Worm (Caenorhabditis elegans) whole organism, L1 larva: Measurements from ENCODE around the gene Y113G7A.22.

ENCODE experiments used
- F16B12.6 ChIP-seq: fragments of 150-350 bp; optimal IDR thresholded peaks from 2 replicates; lab custom pipeline; 2014; ENCODE audit warnings: missing biosample characterization, missing genetic modification characterization
- Y116A8C.19 ChIP-seq: sonication (generic microtip); optimal IDR thresholded peaks from 2 replicates; lab custom pipeline; 2016; ENCODE audit warnings: missing compliant biosample characterization, missing genetic modification characterization, borderline replicate concordance
- aha-1 ChIP-seq: fragments of 150-350 bp; optimal IDR thresholded peaks from 2 replicates; lab custom pipeline; 2014; ENCODE audit warnings: missing biosample characterization, missing genetic modification characterization
- alr-1 ChIP-seq: fragments of 200-800 bp; sonication (Bioruptor generic); optimal IDR thresholded peaks from 2 replicates; lab custom pipeline; 2018; ENCODE audit warnings: borderline replicate concordance, mild to moderate bottlenecking, missing genetic modification characterization, missing compliant biosample characterization
- ceh-63 ChIP-seq: fragments of 200-800 bp; sonication (Bioruptor generic); optimal IDR thresholded peaks from 2 replicates; lab custom pipeline; 2018; ENCODE audit warnings: mild to moderate bottlenecking, missing genetic modification characterization, missing compliant biosample characterization
- ceh-8 ChIP-seq: fragments of 200-800 bp; sonication (Bioruptor generic); optimal IDR thresholded peaks from 2 replicates; lab custom pipeline; 2018; ENCODE audit warnings: mild to moderate bottlenecking, missing genetic modification characterization, moderate library complexity, missing compliant biosample characterization
- ceh-82 ChIP-seq, 3 experiments: fragments of 150-350 bp in 1 of 3; sonication (generic microtip) in 2 of 3; optimal IDR thresholded peaks; 2 replicates each; lab custom pipeline; 2014 to 2017; ENCODE audit warnings: missing biosample characterization in 3 of 3, missing genetic modification characterization in 3 of 3
- efl-3 ChIP-seq: fragments of 200-800 bp; sonication (Bioruptor generic); optimal IDR thresholded peaks from 2 replicates; lab custom pipeline; 2018; ENCODE audit warnings: mild to moderate bottlenecking, missing genetic modification characterization, missing compliant biosample characterization
- elt-3 ChIP-seq, 6 experiments: fragments of 150-350 bp in 1 of 6; sonication (generic microtip); optimal IDR thresholded peaks; 2 replicates each; lab custom pipeline; 2017 to 2018; ENCODE audit warnings: missing biosample characterization in 6 of 6, missing genetic modification characterization in 6 of 6, inconsistent platforms in 1 of 6
- ets-5 ChIP-seq: fragments of 200-800 bp; sonication (Bioruptor generic); IDR thresholded peaks from 2 replicates; pipeline ENCODE4 v1.3.6; 2022; ENCODE audit warnings: missing genetic modification characterization, missing compliant biosample characterization
- fkh-10 ChIP-seq: sonication (generic microtip); optimal IDR thresholded peaks from 2 replicates; lab custom pipeline; 2017; ENCODE audit warnings: missing biosample characterization, missing genetic modification reagents, missing genetic modification characterization
- fkh-8 ChIP-seq: sonication (generic microtip); optimal IDR thresholded peaks from 2 replicates; lab custom pipeline; 2016; ENCODE audit warnings: mild to moderate bottlenecking, missing genetic modification characterization, missing compliant biosample characterization
- fos-1 ChIP-seq: fragments of 150-350 bp; optimal IDR thresholded peaks from 2 replicates; lab custom pipeline; 2014; ENCODE audit warnings: missing biosample characterization, missing genetic modification characterization
- lin-13 ChIP-seq: fragments of 150-350 bp; optimal IDR thresholded peaks from 2 replicates; lab custom pipeline; 2014; ENCODE audit warnings: missing biosample characterization, missing genetic modification reagents, missing genetic modification characterization
- lin-35 ChIP-seq, 2 experiments: fragments of 150-350 bp; optimal IDR thresholded peaks; 2 replicates each; lab custom pipeline; 2014; ENCODE audit warnings: missing biosample characterization in 2 of 2, missing genetic modification characterization in 2 of 2, missing genetic modification reagents in 2 of 2
- lsy-2 ChIP-seq, 2 experiments: fragments of 150-350 bp; optimal IDR thresholded peaks; 2 replicates each; lab custom pipeline; 2014; ENCODE audit warnings: missing biosample characterization in 2 of 2, missing genetic modification characterization in 2 of 2
- mef-2 ChIP-seq: fragments of 150-350 bp; optimal IDR thresholded peaks from 2 replicates; lab custom pipeline; 2014; ENCODE audit warnings: missing biosample characterization, missing genetic modification characterization
- mep-1 ChIP-seq: fragments of 150-350 bp; optimal IDR thresholded peaks from 2 replicates; lab custom pipeline; 2014; ENCODE audit warnings: missing biosample characterization, missing genetic modification characterization
- nhr-12 ChIP-seq: sonication (generic microtip); optimal IDR thresholded peaks from 2 replicates; lab custom pipeline; 2017; ENCODE audit warnings: missing biosample characterization, missing genetic modification characterization
- nhr-19 ChIP-seq: fragments of 200-800 bp; sonication (Bioruptor generic); conservative IDR thresholded peaks from 2 replicates; pipeline ENCODE4 v1.3.6; 2022; ENCODE audit warnings: missing genetic modification characterization, missing compliant biosample characterization
- nhr-71 ChIP-seq: sonication (generic microtip); optimal IDR thresholded peaks from 2 replicates; lab custom pipeline; 2016; ENCODE audit warnings: mild to moderate bottlenecking, missing genetic modification characterization, moderate library complexity, missing compliant biosample characterization
- nhr-76 ChIP-seq: sonication (generic microtip); optimal IDR thresholded peaks from 2 replicates; lab custom pipeline; 2017; ENCODE audit warnings: missing biosample characterization, missing genetic modification characterization
- nhr-77 ChIP-seq: fragments of 150-350 bp; optimal IDR thresholded peaks from 2 replicates; lab custom pipeline; 2014; ENCODE audit warnings: missing biosample characterization, missing genetic modification characterization
- nhr-84 ChIP-seq: sonication (generic microtip); optimal IDR thresholded peaks from 2 replicates; lab custom pipeline; 2017; ENCODE audit warnings: missing biosample characterization, missing genetic modification characterization
- nhr-85 ChIP-seq: sonication (generic microtip); peaks from one replicate; lab custom pipeline; 2016; ENCODE audit warnings: missing genetic modification characterization, inconsistent platforms, missing compliant biosample characterization
- nhr-90 ChIP-seq: sonication (generic microtip); optimal IDR thresholded peaks from 2 replicates; lab custom pipeline; 2016; ENCODE audit warnings: mild to moderate bottlenecking, missing genetic modification characterization, missing compliant biosample characterization; ENCODE audit not compliant: poor library complexity
- snu-23 ChIP-seq: sonication (generic microtip); optimal IDR thresholded peaks from 2 replicates; lab custom pipeline; 2016; ENCODE audit warnings: missing genetic modification characterization, missing compliant biosample characterization
- sox-4 ChIP-seq: sonication (generic microtip); optimal IDR thresholded peaks from 2 replicates; lab custom pipeline; 2016; ENCODE audit warnings: missing genetic modification characterization, missing compliant biosample characterization
- sptf-1 ChIP-seq: fragments of 150-350 bp; optimal IDR thresholded peaks from 2 replicates; lab custom pipeline; 2014; ENCODE audit warnings: missing biosample characterization, missing genetic modification characterization
- swsn-7 ChIP-seq: sonication (generic microtip); optimal IDR thresholded peaks from 2 replicates; lab custom pipeline; 2016; ENCODE audit warnings: missing genetic modification characterization, missing compliant biosample characterization
- tlp-1 ChIP-seq: fragments of 150-350 bp; optimal IDR thresholded peaks from 2 replicates; lab custom pipeline; 2014; ENCODE audit warnings: missing biosample characterization, missing genetic modification characterization
- unc-130 ChIP-seq: fragments of 150-350 bp; optimal IDR thresholded peaks from 2 replicates; lab custom pipeline; 2017; ENCODE audit warnings: missing biosample characterization, missing genetic modification characterization, inconsistent platforms
- unc-30 ChIP-seq: sonication (generic microtip); optimal IDR thresholded peaks from 2 replicates; lab custom pipeline; 2017; ENCODE audit warnings: missing biosample characterization, missing genetic modification characterization
- unc-86 ChIP-seq: sonication (generic microtip); optimal IDR thresholded peaks from 2 replicates; lab custom pipeline; 2016; ENCODE audit warnings: missing genetic modification characterization, missing compliant biosample characterization
- xbp-1 ChIP-seq: sonication (generic microtip); optimal IDR thresholded peaks from 2 replicates; lab custom pipeline; 2016; ENCODE audit warnings: missing genetic modification characterization, missing compliant biosample characterization
- zag-1 ChIP-seq: fragments of 150-350 bp; optimal IDR thresholded peaks from 2 replicates; lab custom pipeline; 2014; ENCODE audit warnings: missing biosample characterization, missing genetic modification characterization
- zip-4 ChIP-seq: fragments of 200-800 bp; sonication (Bioruptor generic); optimal IDR thresholded peaks from 2 replicates; lab custom pipeline; 2018; ENCODE audit warnings: mild to moderate bottlenecking, missing genetic modification characterization, moderate library complexity, missing compliant biosample characterization

Y113G7A.22 gene

ce11 chrV:20127543-20127942, 7.6 kb downstream of the Y113G7A.22 start (continued):
- TF ChIP-seq swsn-7 (tag; lab: Kevin White, UChicago) = no peak
- TF ChIP-seq unc-130 (tag; lab: Kevin White, UChicago) = no peak
- TF ChIP-seq nhr-12 (tag; lab: Kevin White, UChicago) = no peak
- TF ChIP-seq lsy-2 (tag; optimal IDR thresholded peaks at IDR 0.05; lab: Kevin White, UChicago) = no peak

- no peak for TF ChIP-seq snu-23 (GFP tag; lab: Kevin White, UChicago)
- TF ChIP-seq ceh-8 (GFP tag; lab: Kevin White, UChicago) = no peak
- no peak for TF ChIP-seq nhr-12 (tag; lab: Kevin White, UChicago)
- no peak for TF ChIP-seq unc-86 (tag; lab: Kevin White, UChicago)
- TF ChIP-seq zag-1 (tag; lab: Kevin White, UChicago) = no peak
- no peak for TF ChIP-seq xbp-1
- no peak for TF ChIP-seq sox-4 (tag; lab: Kevin White, UChicago)
- no peak for TF ChIP-seq tlp-1 (tag; lab: Kevin White, UChicago)
- TF ChIP-seq nhr-90 (tag; lab: Kevin White, UChicago) = no peak
- no peak for TF ChIP-seq elt-3 (tag; optimal IDR thresholded peaks at IDR 0.05; lab: Kevin White, UChicago)
- no peak for TF ChIP-seq fkh-8 (tag; lab: Kevin White, UChicago)
- no peak for TF ChIP-seq aha-1
- TF ChIP-seq lsy-2 (tag; optimal IDR thresholded peaks at IDR 0.05; lab: Kevin White, UChicago) = no peak
- no peak for TF ChIP-seq F16B12.6 (tag; lab: Kevin White, UChicago)
- TF ChIP-seq nhr-77 (tag; lab: Kevin White, UChicago) = no peak
- TF ChIP-seq nhr-71 (tag; lab: Kevin White, UChicago) = no peak
- no peak for TF ChIP-seq Y116A8C.19 (tag; lab: Kevin White, UChicago)
- no peak for TF ChIP-seq fkh-10 (GFP tag; lab: Kevin White, UChicago)
- TF ChIP-seq lin-13 (GFP tag; lab: Kevin White, UChicago) = no peak
These were observed 8.5 kb downstream of the Y113G7A.22 start for ce11 chrV:20126637-20127036.

ce11 chrV:20125137-20125536, 10.0 kb downstream of the Y113G7A.22 start:
- TF ChIP-seq lin-35 (GFP tag; optimal IDR thresholded peaks at IDR 0.05; lab: Kevin White, UChicago) (no peak), ceh-63 (GFP tag; lab: Kevin White, UChicago) (no peak), efl-3 (GFP tag; lab: Kevin White, UChicago) (no peak), zip-4 (GFP tag; lab: Kevin White, UChicago) (no peak), nhr-19 (GFP tag; lab: Robert Waterston, UW) (no peak), ceh-8 (GFP tag; lab: Kevin White, UChicago) (no peak), nhr-85 (tag; lab: Kevin White, UChicago) (no peak), nhr-84 (no peak), unc-30 (tag; lab: Kevin White, UChicago) (no peak), aha-1 (no peak), ceh-82 (tag; optimal IDR thresholded peaks at IDR 0.05; lab: Kevin White, UChicago) (no peak), unc-86 (tag; lab: Kevin White, UChicago) (no peak), nhr-76 (no peak)

ce11 chrV:20124393-20124792, 10.8 kb downstream of the Y113G7A.22 start:
- TF ChIP-seq alr-1 (tag; lab: Kevin White, UChicago) (no peak), sptf-1 (tag; lab: Kevin White, UChicago) (no peak), fos-1 (tag; lab: Kevin White, UChicago) (no peak)

ce11 chrV:20123616-20124015, 11.5 kb downstream of the Y113G7A.22 start:
- TF ChIP-seq mep-1 = no peak
- TF ChIP-seq unc-30 (tag; lab: Kevin White, UChicago) = no peak
- no peak for TF ChIP-seq nhr-12 (tag; lab: Kevin White, UChicago)
- TF ChIP-seq ets-5 (GFP tag; lab: Robert Waterston, UW) = no peak
- TF ChIP-seq mef-2 = no peak
